Fruit fly (Drosophila melanogaster): ENCODE data around the gene Rh7.

Gene Rh7

dm6 chr3L:12139232-12139698, 36.0 kb downstream of the Rh7 start (continued):
- TF ChIP-seq Stat92E (GFP tag; optimal IDR thresholded peaks at IDR 0.05) (no peak), CG11093 (GFP tag; IDR thresholded peaks at IDR 0.05) (0 out of 3 replicates have a peak, but pooled peaks have one; percentile 22), Chrac-16 (GFP tag; optimal IDR thresholded peaks at IDR 0.05) (peak; percentile 27), Ravus (GFP tag; IDR thresholded peaks at IDR 0.05) (no peak), C15 (GFP tag; IDR thresholded peaks at IDR 0.05) (no peak), Fer1 (GFP tag; optimal IDR thresholded peaks at IDR 0.05) (peak; percentile 57), H15 (GFP tag; IDR thresholded peaks at IDR 0.05) (no peak), Bteb2 (GFP tag; optimal IDR thresholded peaks at IDR 0.05) (no peak), fu2 (GFP tag; optimal IDR thresholded peaks at IDR 0.05) (no peak), HLH4C (GFP tag; IDR thresholded peaks at IDR 0.05; ENCODE audit: partially characterized antibody) (no peak), Oli (tag; optimal IDR thresholded peaks at IDR 0.05) (peak; percentile 57), stwl (tag; optimal IDR thresholded peaks at IDR 0.05) (no peak), CG17802 (tag; optimal IDR thresholded peaks at IDR 0.05) (no peak), HHEX (GFP tag; optimal IDR thresholded peaks at IDR 0.05) (peak; percentile 46), Hr78 (GFP tag; optimal IDR thresholded peaks at IDR 0.05) (no peak), E2f1 (GFP tag; IDR thresholded peaks at IDR 0.05) (no peak; the same call in 1 of the 2 replicates), zfh2 (GFP tag; optimal IDR thresholded peaks at IDR 0.05) (peak; percentile 54), CG2116 (GFP tag; optimal IDR thresholded peaks at IDR 0.05) (no peak), jigr1 (GFP tag; IDR thresholded peaks at IDR 0.05) (no peak), Hr39 (optimal IDR thresholded peaks at IDR 0.05) (no peak), Usf (GFP tag; optimal IDR thresholded peaks at IDR 0.05) (no peak), CG12071 (GFP tag; optimal IDR thresholded peaks at IDR 0.05) (no peak), CG4854 (GFP tag; optimal IDR thresholded peaks at IDR 0.05) (no peak), Lpt (GFP tag; optimal IDR thresholded peaks at IDR 0.05) (no peak), chif (GFP tag; optimal IDR thresholded peaks at IDR 0.05) (no peak), seq (GFP tag; IDR thresholded peaks at IDR 0.05) (peak; percentile 56), CG14965 (GFP tag; optimal IDR thresholded peaks at IDR 0.05; ENCODE audit: borderline replicate concordance) (no peak), br (optimal IDR thresholded peaks at IDR 0.05) (no peak), CG10565 (GFP tag; optimal IDR thresholded peaks at IDR 0.05) (no peak), Hsf (GFP tag; optimal IDR thresholded peaks at IDR 0.05) (peak; percentile 19), CG14860 (GFP tag; IDR thresholded peaks at IDR 0.05; ENCODE audit: partially characterized antibody) (no peak), CG13424 (tag; optimal IDR thresholded peaks at IDR 0.05) (peak; percentile 62), CG30020 (tag; optimal IDR thresholded peaks at IDR 0.05) (no peak), CG12219 (GFP tag; optimal IDR thresholded peaks at IDR 0.05) (peak; percentile 32), Elba2 (GFP tag; optimal IDR thresholded peaks at IDR 0.05) (no peak), Mrtf (GFP tag; IDR thresholded peaks at IDR 0.05) (no peak), NFAT (GFP tag; IDR thresholded peaks at IDR 0.05) (no peak), Trl (optimal IDR thresholded peaks at IDR 0.05) (no peak), Trl (GFP tag; optimal IDR thresholded peaks at IDR 0.05) (peak; percentile 62), CG7928 (GFP tag; optimal IDR thresholded peaks at IDR 0.05) (no peak), Dip2 (GFP tag; IDR thresholded peaks at IDR 0.05) (no peak), CG33213 (GFP tag; optimal IDR thresholded peaks at IDR 0.05) (no peak), Rx (GFP tag; IDR thresholded peaks at IDR 0.05) (no peak), CG34224 (GFP tag; IDR thresholded peaks at IDR 0.05; ENCODE audit: partially characterized antibody) (no peak), inv (GFP tag; IDR thresholded peaks at IDR 0.05; ENCODE audit: partially characterized antibody) (no peak), CG11695 (GFP tag; IDR thresholded peaks at IDR 0.05) (no peak; the same call in 2 of the 3 replicates), grau (tag; optimal IDR thresholded peaks at IDR 0.05) (peak; percentile 92), Camta (GFP tag; optimal IDR thresholded peaks at IDR 0.05) (no peak), pum (GFP tag; optimal IDR thresholded peaks at IDR 0.05) (peak; percentile 49), CG17385 (GFP tag; optimal IDR thresholded peaks at IDR 0.05) (peak; percentile 52), Antp (GFP tag; optimal IDR thresholded peaks at IDR 0.05) (peak; percentile 38), abd-A (tag; optimal IDR thresholded peaks at IDR 0.05) (no peak)

Data from whole organism, embryonic.